Worm (Caenorhabditis elegans) whole organism, early embryonic: ENCODE data around the gene F01D5.5.
"Not testable (repeated sequence)": the region's sequence is repeated elsewhere in the genome, so short reads cannot be mapped to it uniquely, and the experiment has no call there.

ENCODE experiments used
- B0310.2 ChIP-seq: sonication (generic microtip); optimal IDR thresholded peaks from 2 replicates; lab custom pipeline; 2016; ENCODE audit warnings: mild to moderate bottlenecking, missing genetic modification characterization, missing compliant biosample characterization
- ets-7 ChIP-seq: sonication (generic microtip); optimal IDR thresholded peaks from 2 replicates; lab custom pipeline; 2016; ENCODE audit warnings: missing genotype, missing genetic modification characterization, missing compliant biosample characterization
- flt-1 ChIP-seq: fragments of 200-800 bp; sonication (Bioruptor generic); IDR thresholded peaks from 2 replicates; pipeline ENCODE4 v1.3.6; 2022; ENCODE audit warnings: missing genetic modification characterization, missing compliant biosample characterization
- pes-1 ChIP-seq: fragments of 200-800 bp; sonication (Bioruptor generic); IDR thresholded peaks from 2 replicates; pipeline ENCODE4 v1.3.6; 2022; ENCODE audit warnings: missing genetic modification reagents, missing genetic modification characterization, missing compliant biosample characterization

ce11 chrII:14000044-14000443, 2.1 kb downstream of the F01D5.5 start, which contains the start of gene F01D5.3:
- TF ChIP-seq pes-1 (GFP tag; lab: Robert Waterston, UW); flt-1 (GFP tag; lab: Robert Waterston, UW); ets-7 (tag; lab: Kevin White, UChicago); B0310.2 (tag; lab: Kevin White, UChicago): not testable (repeated sequence)
